Fruit fly (Drosophila melanogaster): ENCODE data around the gene CG32024.

The CG32024 gene

dm6 chr3L:8827868-8828159 lies 20.4 kb downstream of the CG32024 start (continued):
- peak; percentile 8 for TF ChIP-seq BEAF-32 (GFP tag; optimal IDR thresholded peaks at IDR 0.05)
- no peak for TF ChIP-seq Antp (GFP tag; optimal IDR thresholded peaks at IDR 0.05)
- TF ChIP-seq cwo (GFP tag; optimal IDR thresholded peaks at IDR 0.05), result peak; percentile 63
- no peak for TF ChIP-seq CG12744 (GFP tag; optimal IDR thresholded peaks at IDR 0.05)

dm6 chr3L:8829572-8829971 lies 22.2 kb downstream of the CG32024 start:
- TF ChIP-seq MTF-1 (GFP tag; optimal IDR thresholded peaks at IDR 0.05; ENCODE audit: borderline replicate concordance), result no peak
- TF ChIP-seq CG15479 (GFP tag; optimal IDR thresholded peaks at IDR 0.05), result peak; percentile 41
- TF ChIP-seq Hr78 (GFP tag; optimal IDR thresholded peaks at IDR 0.05), result no peak
- TF ChIP-seq disco-r (GFP tag; optimal IDR thresholded peaks at IDR 0.05), result no peak
- TF ChIP-seq CG11504 (tag; optimal IDR thresholded peaks at IDR 0.05), result no peak
- no peak for TF ChIP-seq Antp (GFP tag; optimal IDR thresholded peaks at IDR 0.05)
- no peak for TF ChIP-seq ash1 (GFP tag; optimal IDR thresholded peaks at IDR 0.05)
- TF ChIP-seq usp (GFP tag; optimal IDR thresholded peaks at IDR 0.05), result no peak
- TF ChIP-seq Fer1 (GFP tag; optimal IDR thresholded peaks at IDR 0.05), result no peak
- TF ChIP-seq CG2199 (GFP tag; IDR thresholded peaks at IDR 0.05), result peak; percentile 91; the same call in 2 of the 3 replicates
- TF ChIP-seq zen2 (GFP tag; IDR thresholded peaks at IDR 0.05; ENCODE audit: partially characterized antibody), result no peak
- TF ChIP-seq CG4854 (GFP tag; optimal IDR thresholded peaks at IDR 0.05), result no peak
- no peak for TF ChIP-seq cato (GFP tag; optimal IDR thresholded peaks at IDR 0.05; ENCODE audit: borderline replicate concordance)
- TF ChIP-seq CG13624 (GFP tag; optimal IDR thresholded peaks at IDR 0.05), result no peak
- TF ChIP-seq da (GFP tag; optimal IDR thresholded peaks at IDR 0.05), result no peak
- no peak for TF ChIP-seq Dbx (GFP tag; IDR thresholded peaks at IDR 0.05)
- no peak for TF ChIP-seq nerfin-1 (tag; optimal IDR thresholded peaks at IDR 0.05)
- no peak for TF ChIP-seq Eip74EF (GFP tag; optimal IDR thresholded peaks at IDR 0.05)
- no peak for TF ChIP-seq sob (GFP tag; IDR thresholded peaks at IDR 0.05)
- no peak for TF ChIP-seq ap (GFP tag; IDR thresholded peaks at IDR 0.05)
- TF ChIP-seq toy (GFP tag; IDR thresholded peaks at IDR 0.05), result no peak
- TF ChIP-seq lmd (GFP tag; IDR thresholded peaks at IDR 0.05), result no peak
- TF ChIP-seq CG7786 (GFP tag; optimal IDR thresholded peaks at IDR 0.05), result no peak
- no peak for TF ChIP-seq rib (GFP tag; IDR thresholded peaks at IDR 0.05)
- no peak for TF ChIP-seq CG9817 (tag; optimal IDR thresholded peaks at IDR 0.05)
- TF ChIP-seq ci (GFP tag; IDR thresholded peaks at IDR 0.05), result no peak
- no peak for TF ChIP-seq cad (GFP tag; optimal IDR thresholded peaks at IDR 0.05)
- TF ChIP-seq CG13287 (GFP tag; IDR thresholded peaks at IDR 0.05; ENCODE audit: partially characterized antibody), result no peak
- no peak for TF ChIP-seq bcd (GFP tag; optimal IDR thresholded peaks at IDR 0.05)
- peak; percentile 19 for TF ChIP-seq Kr (GFP tag; optimal IDR thresholded peaks at IDR 0.05)
- TF ChIP-seq CG12942 (GFP tag; optimal IDR thresholded peaks at IDR 0.05), result no peak
- TF ChIP-seq CG15011 (GFP tag; optimal IDR thresholded peaks at IDR 0.05), result no peak
- TF ChIP-seq Bteb2 (GFP tag; optimal IDR thresholded peaks at IDR 0.05), result no peak
- no peak for TF ChIP-seq onecut (GFP tag; IDR thresholded peaks at IDR 0.05)
- peak in 1 of 2 experiments; percentile 95 for TF ChIP-seq tll (GFP tag; optimal IDR thresholded peaks at IDR 0.05)
- TF ChIP-seq D (optimal IDR thresholded peaks at IDR 0.05), result peak; percentile 44
- no peak for TF ChIP-seq D (GFP tag; optimal IDR thresholded peaks at IDR 0.05)
- TF ChIP-seq gcm (GFP tag; optimal IDR thresholded peaks at IDR 0.05), result peak; percentile 35
- peak; percentile 36 for TF ChIP-seq zen (tag; optimal IDR thresholded peaks at IDR 0.05)
- TF ChIP-seq Abd-B (GFP tag; optimal IDR thresholded peaks at IDR 0.05), result no peak
- TF ChIP-seq MBD-R2 (GFP tag; IDR thresholded peaks at IDR 0.05), result no peak
- TF ChIP-seq E2f1 (GFP tag; IDR thresholded peaks at IDR 0.05), result no peak
- no peak for TF ChIP-seq CG16813 (GFP tag; IDR thresholded peaks at IDR 0.05; ENCODE audit: partially characterized antibody)
- no peak for TF ChIP-seq CrebB (tag; optimal IDR thresholded peaks at IDR 0.05)
- TF ChIP-seq dpn (GFP tag; optimal IDR thresholded peaks at IDR 0.05), result no peak
- no peak for TF ChIP-seq CG12071 (GFP tag; optimal IDR thresholded peaks at IDR 0.05)

All from whole organism, embryonic.